Worm (Caenorhabditis elegans) whole organism, L4 larva: Measurements from ENCODE around the gene irld-42.

ENCODE experiments used
- R02D3.7 ChIP-seq: fragments of 150-350 bp; sonication (generic microtip); optimal IDR thresholded peaks from 3 replicates; lab custom pipeline; 2014; ENCODE audit warnings: missing biosample characterization, missing genetic modification characterization
- fkh-10 ChIP-seq: fragments of 150-350 bp; optimal IDR thresholded peaks from 2 replicates; lab custom pipeline; 2014; ENCODE audit warnings: missing biosample characterization, missing genetic modification reagents, missing genetic modification characterization
- unc-62 ChIP-seq, 3 experiments: fragments of 150-350 bp in 1 of 3; sonication (generic microtip); optimal IDR thresholded peaks in 2 of 3; peaks in 1 of 3; 1 replicate in 1 of 3; 2 replicates in 2 of 3; lab custom pipeline; 2014 to 2017; ENCODE audit warnings: missing biosample characterization in 3 of 3, missing genetic modification characterization in 3 of 3, missing genetic modification reagents in 3 of 3, missing genotype in 1 of 3

- no peak for TF ChIP-seq fkh-10 (GFP tag; lab: Kevin White, UChicago)
- TF ChIP-seq unc-62 (GFP tag; optimal IDR thresholded peaks at IDR 0.05 in 1 of 2; lab: Kevin White, UChicago) = peak in 1 of 2 experiments; percentile 46
- TF ChIP-seq unc-62 (tag; optimal IDR thresholded peaks at IDR 0.05; lab: Kevin White, UChicago) = no peak
- no peak for TF ChIP-seq R02D3.7
These were observed 44.0 kb upstream of the irld-42 start, which contains the start of gene nhr-110 for ce11 chrV:1624340-1624739.
